Fruit fly (Drosophila melanogaster) whole organism, adult: Measurements from ENCODE around the gene CG6495.

Experiments used
- CG11617 ChIP-seq: fragments of 200-800 bp; sonication (Bioruptor generic); optimal IDR thresholded peaks from 2 replicates; lab custom pipeline; 2017; ENCODE audit warnings: mild to moderate bottlenecking, missing biosample characterization, missing genetic modification reagents, missing genetic modification characterization
- CG12768 ChIP-seq: fragments of 200-800 bp; sonication (Bioruptor generic); optimal IDR thresholded peaks from 2 replicates; lab custom pipeline; 2017; ENCODE audit warnings: missing biosample characterization, missing genetic modification characterization, mild to moderate bottlenecking, moderate library complexity, missing genetic modification reagents
- CG14711 ChIP-seq: fragments of 200-800 bp; sonication (Bioruptor generic); optimal IDR thresholded peaks from 2 replicates; lab custom pipeline; 2018; ENCODE audit warnings: missing biosample characterization, mild to moderate bottlenecking, missing genetic modification characterization, moderate library complexity
- CG5204 ChIP-seq: fragments of 200-800 bp; sonication (Bioruptor generic); optimal IDR thresholded peaks from 2 replicates; lab custom pipeline; 2016; ENCODE audit warnings: missing biosample characterization, missing genetic modification characterization
- CG7045 ChIP-seq: fragments of 200-800 bp; sonication (Bioruptor generic); optimal IDR thresholded peaks from 2 replicates; lab custom pipeline; 2017; ENCODE audit warnings: missing biosample characterization, mild to moderate bottlenecking, missing genetic modification characterization
- CG7101 ChIP-seq: fragments of 200-800 bp; sonication (Bioruptor generic); optimal IDR thresholded peaks from 2 replicates; lab custom pipeline; 2018; ENCODE audit warnings: missing biosample characterization, mild to moderate bottlenecking, missing genetic modification characterization, moderate library complexity
- Clk ChIP-seq: fragments of 200-800 bp; sonication (Bioruptor generic); optimal IDR thresholded peaks from 2 replicates; lab custom pipeline; 2017; ENCODE audit warnings: missing biosample characterization, missing genetic modification characterization
- Crg-1 ChIP-seq: fragments of 200-800 bp; sonication (Bioruptor generic); optimal IDR thresholded peaks from 2 replicates; lab custom pipeline; 2016; ENCODE audit warnings: missing biosample characterization, missing genetic modification characterization
- Mnt ChIP-seq: fragments of 200-800 bp; sonication (Bioruptor generic); optimal IDR thresholded peaks from 2 replicates; lab custom pipeline; 2016; ENCODE audit warnings: missing biosample characterization, mild to moderate bottlenecking, missing genetic modification characterization
- cic ChIP-seq: fragments of 200-800 bp; sonication (Bioruptor generic); optimal IDR thresholded peaks from 2 replicates; lab custom pipeline; 2017; ENCODE audit warnings: missing biosample characterization, mild to moderate bottlenecking, missing genetic modification characterization, moderate library complexity
- kay ChIP-seq: fragments of 200-800 bp; sonication (Bioruptor generic); peaks from one replicate; lab custom pipeline; 2016; ENCODE audit warnings: missing biosample characterization, missing genetic modification characterization, borderline replicate concordance
- pad ChIP-seq: fragments of 200-800 bp; sonication (Bioruptor generic); optimal IDR thresholded peaks from 3 replicates; lab custom pipeline; 2017; ENCODE audit warnings: missing biosample characterization, missing genetic modification characterization, mild to moderate bottlenecking, moderate library complexity, missing genetic modification reagents
- toe ChIP-seq: fragments of 200-800 bp; sonication (Bioruptor generic); optimal IDR thresholded peaks from 2 replicates; lab custom pipeline; 2016; ENCODE audit warnings: missing biosample characterization, missing genetic modification characterization

dm6 chr2L:10743714-10744113, 17.2 kb upstream of the CG6495 start, which contains the start of gene CG6729:
- no peak for TF ChIP-seq CG7101
- no peak for TF ChIP-seq CG11617 (GFP tag; lab: Kevin White, UChicago)
- TF ChIP-seq pad (GFP tag; lab: Kevin White, UChicago), result no peak
- no peak for TF ChIP-seq CG12768 (GFP tag; lab: Kevin White, UChicago)
- TF ChIP-seq CG7045, result no peak
- no peak for TF ChIP-seq Crg-1 (GFP tag; lab: Kevin White, UChicago)
- TF ChIP-seq cic (GFP tag; lab: Kevin White, UChicago), result no peak
- no peak for TF ChIP-seq CG5204 (GFP tag; lab: Kevin White, UChicago)
- TF ChIP-seq Mnt, result no peak
- no peak for TF ChIP-seq CG14711
- TF ChIP-seq toe (GFP tag; lab: Kevin White, UChicago), result no peak
- TF ChIP-seq Clk (GFP tag; lab: Kevin White, UChicago), result no peak
- TF ChIP-seq kay, result no peak
